Worm (Caenorhabditis elegans) whole organism, young adult: ENCODE measurements around the gene Y69A2AR.50.
A peak's percentile ranks its signal among the peaks of the same experiment; 100 is the strongest.

Experiments used
- B0035.1 ChIP-seq: sonication (generic microtip); optimal IDR thresholded peaks from 2 replicates; lab custom pipeline; 2016; ENCODE audit warnings: missing genetic modification characterization, mild to moderate bottlenecking, missing compliant biosample characterization, missing genotype, missing genetic modification reagents
- F22D6.2 ChIP-seq: sonication (generic microtip); optimal IDR thresholded peaks from 2 replicates; lab custom pipeline; 2016; ENCODE audit warnings: mild to moderate bottlenecking, missing genetic modification characterization, missing compliant biosample characterization
- F33H1.4 ChIP-seq: fragments of 200-800 bp; sonication (Bioruptor generic); IDR thresholded peaks from 2 replicates; pipeline ENCODE4 v1.3.6; 2022; ENCODE audit warnings: missing genetic modification reagents, missing genetic modification characterization, missing compliant biosample characterization
- F37B4.10 ChIP-seq: fragments of 200-800 bp; sonication (Bioruptor generic); IDR thresholded peaks from 2 replicates; pipeline ENCODE4 v1.3.6; 2022; ENCODE audit warnings: missing genetic modification characterization, missing compliant biosample characterization
- F49E8.2 ChIP-seq: sonication (generic microtip); optimal IDR thresholded peaks from 3 replicates; lab custom pipeline; 2017; ENCODE audit warnings: missing genetic modification characterization, mild to moderate bottlenecking, missing compliant biosample characterization, antibody characterized with exemption, moderate library complexity; ENCODE audit not compliant: insufficient read depth
- K11D2.4 ChIP-seq: fragments of 200-800 bp; sonication (Bioruptor generic); IDR thresholded peaks from 2 replicates; pipeline ENCODE4 v1.3.6; 2022; ENCODE audit warnings: missing genetic modification reagents, missing genetic modification characterization, missing compliant biosample characterization
- K12H6.12 ChIP-seq: fragments of 200-800 bp; sonication (Bioruptor generic); optimal IDR thresholded peaks from 2 replicates; lab custom pipeline; 2018; ENCODE audit warnings: mild to moderate bottlenecking, missing genetic modification characterization, missing compliant biosample characterization
- Y53F4B.3 ChIP-seq: fragments of 200-800 bp; sonication (Bioruptor generic); IDR thresholded peaks from 2 replicates; pipeline ENCODE4 v1.3.6; 2022; ENCODE audit warnings: missing genetic modification reagents, missing genetic modification characterization, missing compliant biosample characterization
- Y67H2A.10 ChIP-seq: fragments of 200-800 bp; sonication (Bioruptor generic); conservative IDR thresholded peaks from 2 replicates; pipeline ENCODE4 v1.3.6; 2022; ENCODE audit warnings: missing genetic modification reagents, missing genetic modification characterization, missing compliant biosample characterization
- Y79H2A.3 ChIP-seq: fragments of 200-800 bp; sonication (Bioruptor generic); conservative IDR thresholded peaks from 2 replicates; pipeline ENCODE4 v1.3.6; 2022; ENCODE audit warnings: missing genetic modification reagents, missing genetic modification characterization, missing compliant biosample characterization
- ZK185.1 ChIP-seq: sonication (generic microtip); optimal IDR thresholded peaks from 2 replicates; lab custom pipeline; 2016; ENCODE audit warnings: mild to moderate bottlenecking, missing genetic modification characterization, missing compliant biosample characterization; ENCODE audit not compliant: poor library complexity, severe bottlenecking
- aptf-2 ChIP-seq: fragments of 200-800 bp; sonication (Bioruptor generic); conservative IDR thresholded peaks from 2 replicates; pipeline ENCODE4 v1.3.6; 2022; ENCODE audit warnings: missing genetic modification reagents, missing genetic modification characterization, missing compliant biosample characterization
- aptf-3 ChIP-seq: fragments of 200-800 bp; sonication (Bioruptor generic); IDR thresholded peaks from 2 replicates; pipeline ENCODE4 v1.3.6; 2022; ENCODE audit warnings: missing genetic modification characterization, missing compliant biosample characterization
- athp-1 ChIP-seq: sonication (generic microtip); optimal IDR thresholded peaks from 2 replicates; lab custom pipeline; 2017; ENCODE audit warnings: mild to moderate bottlenecking, missing genetic modification characterization, missing compliant biosample characterization
- attf-3 ChIP-seq: fragments of 200-800 bp; sonication (Bioruptor generic); conservative IDR thresholded peaks from 2 replicates; pipeline ENCODE4 v1.3.6; 2022; ENCODE audit warnings: missing genetic modification reagents, missing genetic modification characterization, missing compliant biosample characterization
- ceh-100 ChIP-seq: fragments of 200-800 bp; sonication (Bioruptor generic); IDR thresholded peaks from 2 replicates; pipeline ENCODE4 v1.3.6; 2022; ENCODE audit warnings: missing genetic modification reagents, missing genetic modification characterization, missing compliant biosample characterization
- ceh-79 ChIP-seq: sonication (generic microtip); optimal IDR thresholded peaks from 2 replicates; lab custom pipeline; 2017; ENCODE audit warnings: mild to moderate bottlenecking, missing genetic modification characterization, missing compliant biosample characterization
- die-1 ChIP-seq: sonication (generic microtip); optimal IDR thresholded peaks from 2 replicates; lab custom pipeline; 2016; ENCODE audit warnings: missing genotype, mild to moderate bottlenecking, missing genetic modification characterization, missing compliant biosample characterization
- dox-1 ChIP-seq: fragments of 200-800 bp; sonication (Bioruptor generic); IDR thresholded peaks from 2 replicates; pipeline ENCODE4 v1.3.6; 2022; ENCODE audit warnings: missing genetic modification reagents, missing genetic modification characterization, missing compliant biosample characterization
- dpff-1 ChIP-seq: sonication (generic microtip); optimal IDR thresholded peaks from 2 replicates; lab custom pipeline; 2017; ENCODE audit warnings: mild to moderate bottlenecking, missing genetic modification characterization, missing compliant biosample characterization
- efl-1 ChIP-seq: fragments of 150-350 bp; optimal IDR thresholded peaks from 2 replicates; lab custom pipeline; 2014; ENCODE audit warnings: missing biosample characterization, missing genetic modification reagents, missing genetic modification characterization
- egl-44 ChIP-seq: fragments of 200-800 bp; sonication (Bioruptor generic); IDR thresholded peaks from 2 replicates; pipeline ENCODE4 v1.3.6; 2022; ENCODE audit warnings: missing genetic modification reagents, missing genetic modification characterization, missing compliant biosample characterization
- hlh-12 ChIP-seq: sonication (generic microtip); optimal IDR thresholded peaks from 2 replicates; lab custom pipeline; 2016; ENCODE audit warnings: missing genetic modification characterization, missing compliant biosample characterization
- hlh-26 ChIP-seq: fragments of 200-800 bp; sonication (Bioruptor generic); conservative IDR thresholded peaks from 2 replicates; pipeline ENCODE4 v1.3.6; 2022; ENCODE audit warnings: missing genetic modification reagents, missing genetic modification characterization, missing compliant biosample characterization
- hmg-1.2 ChIP-seq: fragments of 200-800 bp; sonication (Bioruptor generic); IDR thresholded peaks from 2 replicates; pipeline ENCODE4 v1.3.6; 2022; ENCODE audit warnings: missing genetic modification reagents, missing genetic modification characterization, missing compliant biosample characterization
- hrde-1 ChIP-seq: sonication (generic microtip); optimal IDR thresholded peaks from 2 replicates; lab custom pipeline; 2016; ENCODE audit warnings: missing genetic modification characterization, mild to moderate bottlenecking, missing compliant biosample characterization, moderate library complexity, missing genotype, missing genetic modification reagents, borderline replicate concordance
- lag-1 ChIP-seq: fragments of 200-800 bp; sonication (Bioruptor generic); IDR thresholded peaks from 2 replicates; pipeline ENCODE4 v1.3.6; 2022; ENCODE audit warnings: missing genetic modification reagents, missing genetic modification characterization, missing compliant biosample characterization
- lin-35 ChIP-seq, 3 experiments: fragments of 150-350 bp in 2 of 3; sonication (generic microtip) in 1 of 3; optimal IDR thresholded peaks; 2 replicates each; lab custom pipeline; 2014 to 2018; ENCODE audit warnings: missing biosample characterization in 3 of 3, missing genetic modification characterization in 3 of 3, missing genetic modification reagents in 3 of 3
- lin-54 ChIP-seq: fragments of 200-800 bp; sonication (Bioruptor generic); optimal IDR thresholded peaks from 2 replicates; lab custom pipeline; 2018; ENCODE audit warnings: mild to moderate bottlenecking, missing genetic modification characterization, missing compliant biosample characterization
- lir-1 ChIP-seq: fragments of 200-800 bp; sonication (Bioruptor generic); conservative IDR thresholded peaks from 2 replicates; pipeline ENCODE4 v1.3.6; 2022; ENCODE audit warnings: missing genetic modification reagents, missing genetic modification characterization, missing compliant biosample characterization
- madf-10 ChIP-seq: sonication (generic microtip); optimal IDR thresholded peaks from 2 replicates; lab custom pipeline; 2016; ENCODE audit warnings: mild to moderate bottlenecking, missing genetic modification characterization, missing compliant biosample characterization
- madf-3 ChIP-seq: fragments of 200-800 bp; sonication (Bioruptor generic); IDR thresholded peaks from 2 replicates; pipeline ENCODE4 v1.3.6; 2022; ENCODE audit warnings: missing genetic modification reagents, missing genetic modification characterization, missing compliant biosample characterization
- mcd-1 ChIP-seq: fragments of 200-800 bp; sonication (Bioruptor generic); IDR thresholded peaks from 2 replicates; pipeline ENCODE4 v1.3.6; 2022; ENCODE audit warnings: missing genetic modification reagents, missing genetic modification characterization, missing compliant biosample characterization
- nfya-1 ChIP-seq: sonication (generic microtip); optimal IDR thresholded peaks from 2 replicates; lab custom pipeline; 2017; ENCODE audit warnings: antibody characterized with exemption, missing compliant biosample characterization, missing genetic modification characterization, borderline replicate concordance; ENCODE audit not compliant: insufficient read depth
- repo-1 ChIP-seq: sonication (generic microtip); optimal IDR thresholded peaks from 2 replicates; lab custom pipeline; 2017; ENCODE audit warnings: mild to moderate bottlenecking, missing genetic modification characterization, missing compliant biosample characterization
- snpc-1.1 ChIP-seq: sonication (generic microtip); optimal IDR thresholded peaks from 2 replicates; lab custom pipeline; 2017; ENCODE audit warnings: missing genetic modification characterization, mild to moderate bottlenecking, missing compliant biosample characterization, antibody characterized with exemption, moderate library complexity, missing genotype, missing genetic modification reagents; ENCODE audit not compliant: insufficient read depth
- snpc-1.3 ChIP-seq: sonication (generic microtip); optimal IDR thresholded peaks from 2 replicates; lab custom pipeline; 2017; ENCODE audit warnings: missing genetic modification characterization, mild to moderate bottlenecking, missing compliant biosample characterization, antibody characterized with exemption, moderate library complexity, missing genotype, missing genetic modification reagents; ENCODE audit not compliant: insufficient read depth
- snpc-3.4 ChIP-seq: sonication (generic microtip); optimal IDR thresholded peaks from 2 replicates; lab custom pipeline; 2017; ENCODE audit warnings: missing genetic modification characterization, mild to moderate bottlenecking, missing compliant biosample characterization, antibody characterized with exemption, moderate library complexity, missing genotype, missing genetic modification reagents
- somi-1 ChIP-seq: fragments of 200-800 bp; sonication (Bioruptor generic); optimal IDR thresholded peaks from 2 replicates; lab custom pipeline; 2018; ENCODE audit warnings: mild to moderate bottlenecking, missing genetic modification characterization, missing compliant biosample characterization
- tbp1 ChIP-seq: fragments of 200-800 bp; sonication (Bioruptor generic); optimal IDR thresholded peaks from 2 replicates; lab custom pipeline; 2018; ENCODE audit warnings: mild to moderate bottlenecking, missing genetic modification characterization, missing compliant biosample characterization
- tbx-9 ChIP-seq: sonication (generic microtip); optimal IDR thresholded peaks from 2 replicates; lab custom pipeline; 2016; ENCODE audit warnings: borderline replicate concordance, missing genetic modification characterization, inconsistent platforms, missing compliant biosample characterization
- ztf-18 ChIP-seq: sonication (generic microtip); optimal IDR thresholded peaks from 2 replicates; lab custom pipeline; 2016; ENCODE audit warnings: missing genotype, mild to moderate bottlenecking, missing genetic modification characterization, missing compliant biosample characterization
- ztf-22 ChIP-seq: fragments of 200-800 bp; sonication (Bioruptor generic); optimal IDR thresholded peaks from 2 replicates; lab custom pipeline; 2018; ENCODE audit warnings: mild to moderate bottlenecking, missing genetic modification characterization, moderate library complexity, missing compliant biosample characterization
- ztf-26 ChIP-seq: sonication (generic microtip); optimal IDR thresholded peaks from 2 replicates; lab custom pipeline; 2017; ENCODE audit warnings: missing genetic modification characterization, missing compliant biosample characterization
- ztf-28 ChIP-seq: fragments of 200-800 bp; sonication (Bioruptor generic); IDR thresholded peaks from 2 replicates; pipeline ENCODE4 v1.3.6; 2022; ENCODE audit warnings: missing genetic modification reagents, missing genetic modification characterization, missing compliant biosample characterization

Gene Y69A2AR.50

DNA sequence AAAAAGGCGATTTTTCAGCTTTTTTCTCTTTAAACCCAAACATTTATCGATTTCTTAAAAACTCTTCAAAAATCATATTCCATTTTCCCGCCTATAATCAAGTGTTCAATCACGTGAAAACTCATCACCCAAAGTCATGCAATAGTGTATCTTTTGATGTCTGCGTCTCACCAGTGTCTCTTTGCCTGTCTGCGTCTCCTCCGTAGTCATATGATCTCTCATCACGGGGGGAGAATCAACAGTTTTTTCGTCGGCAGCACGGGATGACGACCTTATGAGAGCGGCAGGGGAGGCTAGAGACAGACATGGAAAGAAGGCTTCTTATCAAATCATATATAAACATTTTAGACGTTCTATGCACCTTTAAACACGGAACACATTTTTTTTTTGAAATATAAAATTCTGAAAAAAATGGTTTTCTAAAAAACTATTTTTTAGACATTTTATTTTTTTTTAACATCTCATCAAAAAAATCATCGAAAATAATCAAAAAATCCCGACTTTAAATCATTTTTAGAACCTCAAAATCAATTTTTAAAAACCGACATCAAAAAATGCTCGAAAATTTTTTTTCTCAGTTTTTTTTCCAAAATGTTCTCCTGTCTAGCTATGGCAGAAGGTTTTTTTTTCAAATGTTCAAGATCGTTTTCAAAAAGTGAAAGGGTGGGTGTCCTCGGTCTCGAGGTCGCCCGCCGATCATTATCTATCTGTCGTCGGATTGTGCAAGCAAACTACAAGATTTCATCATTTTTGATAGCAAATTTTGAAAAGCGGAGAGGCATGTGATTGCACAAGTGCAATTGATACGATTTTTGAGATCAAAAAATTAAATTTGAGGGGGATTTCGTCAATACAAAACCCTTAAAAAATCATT, 40.1 kb downstream of the Y69A2AR.50 start (continued):
- TF ChIP-seq dpff-1 (tag; lab: Kevin White, UChicago): peak; percentile 54
- TF ChIP-seq Y53F4B.3 (GFP tag; lab: Robert Waterston, UW): no peak
- TF ChIP-seq ceh-79: peak; percentile 90
- TF ChIP-seq athp-1: peak; percentile 97
- no peak for TF ChIP-seq tbx-9
- TF ChIP-seq repo-1 (tag; lab: Kevin White, UChicago): peak; percentile 97
- peak; percentile 95 for TF ChIP-seq dox-1
- TF ChIP-seq ztf-26: peak; percentile 97
- no peak for TF ChIP-seq F49E8.2 (tag; lab: Kevin White, UChicago)
- peak in 1 of 3 experiments; percentile 87 for TF ChIP-seq lin-35 (GFP tag; optimal IDR thresholded peaks at IDR 0.05; lab: Kevin White, UChicago)
- peak; percentile 91 for TF ChIP-seq B0035.1 (tag; lab: Kevin White, UChicago)
- TF ChIP-seq madf-3 (GFP tag; lab: Robert Waterston, UW): peak; percentile 93
- TF ChIP-seq ztf-28 (GFP tag; lab: Robert Waterston, UW): 0 out of 2 replicates have a peak, but pooled peaks have one; percentile 38
- TF ChIP-seq aptf-3 (GFP tag; lab: Robert Waterston, UW): 0 out of 2 replicates have a peak, but pooled peaks have one; percentile 27
- TF ChIP-seq ztf-18: peak; percentile 68
- peak; percentile 91 for TF ChIP-seq mcd-1 (GFP tag; lab: Robert Waterston, UW)
- no peak for TF ChIP-seq hlh-12 (tag; lab: Kevin White, UChicago)
- TF ChIP-seq nfya-1 (tag; lab: Kevin White, UChicago): no peak
- TF ChIP-seq hlh-26 (GFP tag; lab: Robert Waterston, UW): no peak
- TF ChIP-seq aptf-2 (GFP tag; lab: Robert Waterston, UW): peak; percentile 54; the same call in 1 of the 2 replicates
- TF ChIP-seq tbp1 (GFP tag; lab: Kevin White, UChicago): peak; percentile 76
- TF ChIP-seq die-1 (tag; lab: Kevin White, UChicago): peak; percentile 70
- TF ChIP-seq lag-1 (GFP tag; lab: Robert Waterston, UW): no peak
- TF ChIP-seq egl-44 (GFP tag; lab: Robert Waterston, UW): peak; percentile 93
- peak; percentile 94 for TF ChIP-seq F22D6.2 (tag; lab: Kevin White, UChicago)
- peak; percentile 92 for TF ChIP-seq ztf-22 (GFP tag; lab: Kevin White, UChicago)
- TF ChIP-seq somi-1 (GFP tag; lab: Kevin White, UChicago): peak; percentile 99
- peak; percentile 65 for TF ChIP-seq F33H1.4 (GFP tag; lab: Robert Waterston, UW)
- peak; percentile 98 for TF ChIP-seq Y67H2A.10 (GFP tag; lab: Robert Waterston, UW)
- no peak for TF ChIP-seq snpc-1.1
- no peak for TF ChIP-seq snpc-3.4 (tag; lab: Kevin White, UChicago)
- TF ChIP-seq hmg-1.2: peak; percentile 98
- TF ChIP-seq snpc-1.3 (tag; lab: Kevin White, UChicago): no peak
- TF ChIP-seq ceh-100 (GFP tag; lab: Robert Waterston, UW): peak; percentile 77
- TF ChIP-seq efl-1 (GFP tag; lab: Kevin White, UChicago): peak; percentile 49
- TF ChIP-seq K11D2.4 (GFP tag; lab: Robert Waterston, UW): peak; percentile 97
- TF ChIP-seq Y79H2A.3 (GFP tag; lab: Robert Waterston, UW): peak; percentile 71; the same call in 1 of the 2 replicates
- peak; percentile 94 for TF ChIP-seq lin-54 (GFP tag; lab: Kevin White, UChicago)
- peak; percentile 93 for TF ChIP-seq K12H6.12
- TF ChIP-seq lir-1 (GFP tag; lab: Robert Waterston, UW): peak; percentile 96
- peak; percentile 97 for TF ChIP-seq F37B4.10 (GFP tag; lab: Robert Waterston, UW)
- TF ChIP-seq attf-3 (GFP tag; lab: Robert Waterston, UW): peak; percentile 63
- TF ChIP-seq ZK185.1 (tag; lab: Kevin White, UChicago): peak; percentile 94
- TF ChIP-seq hrde-1 (tag; lab: Kevin White, UChicago): no peak
- TF ChIP-seq madf-10 (tag; lab: Kevin White, UChicago): peak; percentile 92
